Worm (Caenorhabditis elegans): ENCODE data around the gene srd-35.

DNA sequence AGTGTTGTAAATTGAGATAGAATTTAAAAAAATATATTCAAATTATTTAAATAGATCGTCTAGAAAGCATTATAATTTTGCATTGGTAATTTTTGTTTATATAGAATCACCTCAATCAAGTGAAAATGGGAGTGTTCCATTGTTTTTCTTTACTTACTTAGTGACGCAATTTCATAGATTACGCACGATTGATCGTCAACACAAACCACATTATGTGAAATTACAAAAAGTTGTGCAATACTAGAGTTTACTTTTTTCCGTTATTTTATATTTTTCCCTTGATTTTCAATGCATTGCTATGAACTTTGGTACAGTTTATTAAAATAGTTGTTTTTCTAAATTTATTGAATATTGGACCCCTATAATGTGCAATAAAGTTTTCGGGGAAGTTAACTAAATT lies 24.7 kb upstream of the srd-35 start, which contains the start of gene T16G1.5:
- TF ChIP-seq rbr-2 (tag; optimal IDR thresholded peaks at IDR 0.05) (no peak), ztf-11 (tag; optimal IDR thresholded peaks at IDR 0.05) (no peak)

Data from whole organism, L4 larva.